Worm (Caenorhabditis elegans): ENCODE results near the gene F59B1.2.

- TF ChIP-seq W03F9.2 (tag; optimal IDR thresholded peaks at IDR 0.05) (no peak), him-1 (tag; optimal IDR thresholded peaks at IDR 0.05) (no peak)
Measured at ce11 chrV:3594936-3595335, 38.2 kb upstream of the F59B1.2 start, which contains the start of gene srh-213.
